Worm (Caenorhabditis elegans): ENCODE measurements around the gene arrd-9.
A peak's percentile ranks its signal among the peaks of the same experiment; 100 is the strongest.
"Not testable (repeated sequence)": the region's sequence is repeated elsewhere in the genome, so short reads cannot be mapped to it uniquely, and the experiment has no call there.

arrd-9 gene

ce11 chrII:12459422-12459821 lies 21.3 kb downstream of the arrd-9 start, which contains the start of gene tag-281:
Gene tag-281, plus strand, starts transcription at chrII:12459761.
- TF ChIP-seq flt-1 (GFP tag; IDR thresholded peaks at IDR 0.05) (no peak), cog-1 (tag; optimal IDR thresholded peaks at IDR 0.05) (peak; percentile 48), ref-1 (GFP tag; conservative IDR thresholded peaks at IDR 0.05) (no peak), med-1 (GFP tag; optimal IDR thresholded peaks at IDR 0.05; ENCODE audit: insufficient read depth) (no peak), ztf-23 (GFP tag; IDR thresholded peaks at IDR 0.05) (0 out of 2 replicates have a peak, but pooled peaks have one; percentile 44)

- TF ChIP-seq ztf-29 (GFP tag; IDR thresholded peaks at IDR 0.05) (no peak), cog-1 (tag; optimal IDR thresholded peaks at IDR 0.05) (no peak), tab-1 (GFP tag; IDR thresholded peaks at IDR 0.05) (no peak), klf-2 (GFP tag; conservative IDR thresholded peaks at IDR 0.05) (no peak), med-1 (GFP tag; optimal IDR thresholded peaks at IDR 0.05; ENCODE audit: insufficient read depth) (no peak), ztf-23 (GFP tag; IDR thresholded peaks at IDR 0.05) (no peak), flt-1 (GFP tag; IDR thresholded peaks at IDR 0.05) (no peak), ref-1 (GFP tag; conservative IDR thresholded peaks at IDR 0.05) (no peak), T22C8.4 (GFP tag; IDR thresholded peaks at IDR 0.05) (no peak)
These were observed 23.4 kb downstream of the arrd-9 start, which contains the start of gene sre-38 for ce11 chrII:12457275-12457674. Gene sre-38, plus strand, starts transcription at chrII:12457575.

ce11 chrII:12456633-12457032 lies 24.1 kb downstream of the arrd-9 start, which contains the start of gene sre-32:
Gene sre-32, minus strand, starts transcription at chrII:12456733.
- no peak for TF ChIP-seq ref-1 (GFP tag; conservative IDR thresholded peaks at IDR 0.05)
- no peak for TF ChIP-seq ztf-23 (GFP tag; IDR thresholded peaks at IDR 0.05)
- TF ChIP-seq cog-1 (tag; optimal IDR thresholded peaks at IDR 0.05): no peak
- TF ChIP-seq T22C8.4 (GFP tag; IDR thresholded peaks at IDR 0.05): no peak
- TF ChIP-seq klf-2 (GFP tag; conservative IDR thresholded peaks at IDR 0.05): no peak
- 0 out of 2 replicates have a peak, but pooled peaks have one; percentile 42 for TF ChIP-seq tab-1 (GFP tag; IDR thresholded peaks at IDR 0.05)

- TF ChIP-seq med-1 (GFP tag; optimal IDR thresholded peaks at IDR 0.05; ENCODE audit: insufficient read depth): no peak
- TF ChIP-seq ref-1 (GFP tag; conservative IDR thresholded peaks at IDR 0.05): no peak
These were observed 27.9 kb downstream of the arrd-9 start, which contains the start of the genes sre-35 and sre-33 for ce11 chrII:12452754-12453352. Gene sre-35, minus strand, starts transcription at chrII:12452854. Gene sre-33, plus strand, starts transcription at chrII:12453302.

ce11 chrII:12449849-12450248 lies 30.9 kb downstream of the arrd-9 start, which contains the start of gene sre-34:
Gene sre-34, plus strand, starts transcription at chrII:12450149.
- TF ChIP-seq T22C8.4 (GFP tag; IDR thresholded peaks at IDR 0.05): no peak
- no peak for TF ChIP-seq klf-2 (GFP tag; conservative IDR thresholded peaks at IDR 0.05)
- no peak for TF ChIP-seq tab-1 (GFP tag; IDR thresholded peaks at IDR 0.05)
- no peak for TF ChIP-seq ztf-23 (GFP tag; IDR thresholded peaks at IDR 0.05)
- TF ChIP-seq flt-1 (GFP tag; IDR thresholded peaks at IDR 0.05): no peak
- TF ChIP-seq med-1 (GFP tag; optimal IDR thresholded peaks at IDR 0.05; ENCODE audit: insufficient read depth): no peak
- TF ChIP-seq ztf-29 (GFP tag; IDR thresholded peaks at IDR 0.05): no peak
- TF ChIP-seq cog-1 (tag; optimal IDR thresholded peaks at IDR 0.05): no peak
- TF ChIP-seq ref-1 (GFP tag; conservative IDR thresholded peaks at IDR 0.05): no peak

ce11 chrII:12448241-12448640 lies 32.5 kb downstream of the arrd-9 start, which contains the start of gene srh-27:
Gene srh-27, plus strand, starts transcription at chrII:12448541.
- no peak for TF ChIP-seq med-1 (GFP tag; optimal IDR thresholded peaks at IDR 0.05; ENCODE audit: insufficient read depth)
- TF ChIP-seq tab-1 (GFP tag; IDR thresholded peaks at IDR 0.05): no peak
- no peak for TF ChIP-seq ref-1 (GFP tag; conservative IDR thresholded peaks at IDR 0.05)

- TF ChIP-seq ztf-29 (GFP tag; IDR thresholded peaks at IDR 0.05) (no peak), ref-1 (GFP tag; conservative IDR thresholded peaks at IDR 0.05) (no peak), klf-2 (GFP tag; conservative IDR thresholded peaks at IDR 0.05) (no peak), ztf-23 (GFP tag; IDR thresholded peaks at IDR 0.05) (no peak), tab-1 (GFP tag; IDR thresholded peaks at IDR 0.05) (no peak), T22C8.4 (GFP tag; IDR thresholded peaks at IDR 0.05) (no peak), cog-1 (tag; optimal IDR thresholded peaks at IDR 0.05) (no peak), flt-1 (GFP tag; IDR thresholded peaks at IDR 0.05) (no peak), med-1 (GFP tag; optimal IDR thresholded peaks at IDR 0.05; ENCODE audit: insufficient read depth) (no peak)
These were observed 35.9 kb downstream of the arrd-9 start, which contains the start of the genes W05H5.1 and pitr-6 for ce11 chrII:12444679-12445376. Gene W05H5.1, minus strand, starts transcription at chrII:12444779. Gene pitr-6, plus strand, starts transcription at chrII:12445326.

- TF ChIP-seq ref-1 (GFP tag; conservative IDR thresholded peaks at IDR 0.05); ztf-23 (GFP tag; IDR thresholded peaks at IDR 0.05); T22C8.4 (GFP tag; IDR thresholded peaks at IDR 0.05): not testable (repeated sequence)
These were observed 39.5 kb downstream of the arrd-9 start, which contains the start of gene Y57A10C.10 for ce11 chrII:12441164-12441563. Gene Y57A10C.10, minus strand, starts transcription at chrII:12441264.

- no peak for TF ChIP-seq flt-1 (GFP tag; IDR thresholded peaks at IDR 0.05)
- no peak for TF ChIP-seq ztf-23 (GFP tag; IDR thresholded peaks at IDR 0.05)
- no peak for TF ChIP-seq tab-1 (GFP tag; IDR thresholded peaks at IDR 0.05)
- no peak for TF ChIP-seq klf-2 (GFP tag; conservative IDR thresholded peaks at IDR 0.05)
- no peak for TF ChIP-seq T22C8.4 (GFP tag; IDR thresholded peaks at IDR 0.05)
- no peak for TF ChIP-seq ztf-29 (GFP tag; IDR thresholded peaks at IDR 0.05)
- no peak for TF ChIP-seq ref-1 (GFP tag; conservative IDR thresholded peaks at IDR 0.05)
- TF ChIP-seq cog-1 (tag; optimal IDR thresholded peaks at IDR 0.05): no peak
- TF ChIP-seq med-1 (GFP tag; optimal IDR thresholded peaks at IDR 0.05; ENCODE audit: insufficient read depth): no peak
These were observed 42.3 kb downstream of the arrd-9 start, which contains the start of gene Y57A10C.9 for ce11 chrII:12438441-12438840. Gene Y57A10C.9, minus strand, starts transcription at chrII:12438541.

ce11 chrII:12436717-12437116 lies 44.0 kb downstream of the arrd-9 start:
- TF ChIP-seq cog-1 (tag; optimal IDR thresholded peaks at IDR 0.05): no peak
- no peak for TF ChIP-seq tab-1 (GFP tag; IDR thresholded peaks at IDR 0.05)
- no peak for TF ChIP-seq klf-2 (GFP tag; conservative IDR thresholded peaks at IDR 0.05)
- no peak for TF ChIP-seq ztf-29 (GFP tag; IDR thresholded peaks at IDR 0.05)
- no peak for TF ChIP-seq med-1 (GFP tag; optimal IDR thresholded peaks at IDR 0.05; ENCODE audit: insufficient read depth)
- no peak for TF ChIP-seq flt-1 (GFP tag; IDR thresholded peaks at IDR 0.05)
- no peak for TF ChIP-seq T22C8.4 (GFP tag; IDR thresholded peaks at IDR 0.05)
- no peak for TF ChIP-seq ref-1 (GFP tag; conservative IDR thresholded peaks at IDR 0.05)
- no peak for TF ChIP-seq ztf-23 (GFP tag; IDR thresholded peaks at IDR 0.05)
